Worm (Caenorhabditis elegans) whole organism, late embryonic: ENCODE results near the gene F57B1.6.

ENCODE experiments used
- Y22D7AL.16 ChIP-seq: sonication (generic microtip); optimal IDR thresholded peaks from 2 replicates; lab custom pipeline; 2016; ENCODE audit warnings: missing genetic modification characterization, missing compliant biosample characterization
- ama-1 ChIP-seq: fragments of 150-350 bp; optimal IDR thresholded peaks from 2 replicates; lab custom pipeline; 2014
- ceh-14 ChIP-seq: sonication (generic microtip); optimal IDR thresholded peaks from 2 replicates; lab custom pipeline; 2016; ENCODE audit warnings: missing genotype, missing genetic modification characterization, missing compliant biosample characterization
- ceh-18 ChIP-seq: sonication (generic microtip); optimal IDR thresholded peaks from 2 replicates; lab custom pipeline; 2016; ENCODE audit warnings: missing genetic modification characterization, missing compliant biosample characterization
- ceh-19 ChIP-seq: fragments of 200-800 bp; sonication (Bioruptor generic); optimal IDR thresholded peaks from 2 replicates; lab custom pipeline; 2018; ENCODE audit warnings: mild to moderate bottlenecking, missing genetic modification characterization, missing compliant biosample characterization
- ceh-30 ChIP-seq: fragments of 150-350 bp; optimal IDR thresholded peaks from 2 replicates; lab custom pipeline; 2014; ENCODE audit warnings: missing biosample characterization, missing genetic modification characterization
- ceh-31 ChIP-seq: sonication (generic microtip); optimal IDR thresholded peaks from 2 replicates; lab custom pipeline; 2016; ENCODE audit warnings: missing genetic modification characterization, missing compliant biosample characterization
- ceh-48 ChIP-seq: sonication (generic microtip); optimal IDR thresholded peaks from 2 replicates; lab custom pipeline; 2016; ENCODE audit warnings: missing genetic modification characterization, inconsistent platforms, missing compliant biosample characterization
- ceh-6 ChIP-seq: fragments of 200-800 bp; sonication (Bioruptor generic); optimal IDR thresholded peaks from 2 replicates; lab custom pipeline; 2018; ENCODE audit warnings: mild to moderate bottlenecking, missing genetic modification characterization, missing compliant biosample characterization
- che-1 ChIP-seq: sonication (generic microtip); optimal IDR thresholded peaks from 2 replicates; lab custom pipeline; 2016; ENCODE audit warnings: mild to moderate bottlenecking, missing genetic modification characterization, missing compliant biosample characterization
- dve-1 ChIP-seq: sonication (generic microtip); optimal IDR thresholded peaks from 2 replicates; lab custom pipeline; 2017; ENCODE audit warnings: antibody characterized with exemption, mild to moderate bottlenecking, missing genetic modification characterization, missing compliant biosample characterization
- elt-2 ChIP-seq: sonication (generic microtip); optimal IDR thresholded peaks from 2 replicates; lab custom pipeline; 2016; ENCODE audit warnings: missing genetic modification reagents, missing genetic modification characterization, missing compliant biosample characterization
- eyg-1 ChIP-seq: sonication (generic microtip); optimal IDR thresholded peaks from 2 replicates; lab custom pipeline; 2016; ENCODE audit warnings: missing genotype, missing genetic modification characterization, missing compliant biosample characterization
- fkh-6 ChIP-seq: sonication (generic microtip); optimal IDR thresholded peaks from 2 replicates; lab custom pipeline; 2016; ENCODE audit warnings: missing genetic modification characterization, missing compliant biosample characterization
- hlh-13 ChIP-seq: fragments of 200-800 bp; sonication (Bioruptor generic); optimal IDR thresholded peaks from 2 replicates; lab custom pipeline; 2018; ENCODE audit warnings: mild to moderate bottlenecking, missing genetic modification characterization, missing compliant biosample characterization
- hlh-30 ChIP-seq: sonication (generic microtip); optimal IDR thresholded peaks from 2 replicates; lab custom pipeline; 2017; ENCODE audit warnings: antibody characterized with exemption, missing genetic modification characterization, missing compliant biosample characterization; ENCODE audit not compliant: insufficient read depth
- hlh-8 ChIP-seq: sonication (generic microtip); optimal IDR thresholded peaks from 2 replicates; lab custom pipeline; 2016; ENCODE audit warnings: missing genotype, missing genetic modification characterization, missing compliant biosample characterization
- lin-11 ChIP-seq: fragments of 200-800 bp; sonication (Bioruptor generic); optimal IDR thresholded peaks from 2 replicates; lab custom pipeline; 2018; ENCODE audit warnings: mild to moderate bottlenecking, missing genetic modification characterization, missing compliant biosample characterization
- mec-3 ChIP-seq: sonication (generic microtip); optimal IDR thresholded peaks from 2 replicates; lab custom pipeline; 2016; ENCODE audit warnings: borderline replicate concordance, missing genetic modification characterization, missing compliant biosample characterization
- nfya-1 ChIP-seq: sonication (generic microtip); optimal IDR thresholded peaks from 2 replicates; lab custom pipeline; 2017; ENCODE audit warnings: missing genetic modification characterization, mild to moderate bottlenecking, missing compliant biosample characterization, antibody characterized with exemption, moderate library complexity
- nhr-11 ChIP-seq: fragments of 150-350 bp; optimal IDR thresholded peaks from 2 replicates; lab custom pipeline; 2014; ENCODE audit warnings: missing biosample characterization, missing genetic modification characterization
- odd-2 ChIP-seq: sonication (generic microtip); optimal IDR thresholded peaks from 2 replicates; lab custom pipeline; 2017; ENCODE audit warnings: antibody characterized with exemption, mild to moderate bottlenecking, missing genetic modification characterization, missing compliant biosample characterization
- pat-9 ChIP-seq: fragments of 200-800 bp; sonication (Bioruptor generic); optimal IDR thresholded peaks from 2 replicates; lab custom pipeline; 2018; ENCODE audit warnings: mild to moderate bottlenecking, missing genetic modification characterization, moderate library complexity, missing compliant biosample characterization
- pax-1 ChIP-seq: fragments of 150-350 bp; optimal IDR thresholded peaks from 2 replicates; lab custom pipeline; 2014; ENCODE audit warnings: missing biosample characterization, missing genetic modification characterization
- pha-2 ChIP-seq: sonication (generic microtip); optimal IDR thresholded peaks from 2 replicates; lab custom pipeline; 2017; ENCODE audit warnings: mild to moderate bottlenecking, missing genetic modification characterization, missing compliant biosample characterization
- pqm-1 ChIP-seq: sonication (generic microtip); optimal IDR thresholded peaks from 2 replicates; lab custom pipeline; 2016; ENCODE audit warnings: missing genetic modification characterization, missing compliant biosample characterization
- sdc-2 ChIP-seq: sonication (generic microtip); optimal IDR thresholded peaks from 2 replicates; lab custom pipeline; 2016; ENCODE audit warnings: missing genotype, missing genetic modification characterization, missing compliant biosample characterization
- syd-9 ChIP-seq: sonication (generic microtip); optimal IDR thresholded peaks from 2 replicates; lab custom pipeline; 2016; ENCODE audit warnings: mild to moderate bottlenecking, missing genetic modification characterization, moderate library complexity, missing compliant biosample characterization
- ttx-3 ChIP-seq: sonication (generic microtip); optimal IDR thresholded peaks from 2 replicates; lab custom pipeline; 2016; ENCODE audit warnings: missing genetic modification reagents, missing genetic modification characterization, missing compliant biosample characterization
- unc-3 ChIP-seq, 2 experiments: fragments of 200-800 bp in 1 of 2; sonication (Bioruptor generic) in 1 of 2; sonication (generic microtip) in 1 of 2; conservative IDR thresholded peaks in 1 of 2; optimal IDR thresholded peaks in 1 of 2; 2 replicates each; pipeline versions ENCODE4 v1.3.6 to Lab custom; 2016 to 2022; ENCODE audit warnings: missing compliant biosample characterization in 2 of 2, missing genetic modification characterization in 2 of 2, missing genetic modification reagents in 1 of 2
- unc-55 ChIP-seq: sonication (generic microtip); optimal IDR thresholded peaks from 2 replicates; lab custom pipeline; 2017; ENCODE audit warnings: missing biosample characterization, missing genetic modification reagents, missing genetic modification characterization
- zip-5 ChIP-seq: sonication (generic microtip); optimal IDR thresholded peaks from 2 replicates; lab custom pipeline; 2016; ENCODE audit warnings: missing genetic modification characterization, missing compliant biosample characterization
- ztf-16 ChIP-seq: sonication (generic microtip); optimal IDR thresholded peaks from 2 replicates; lab custom pipeline; 2017; ENCODE audit warnings: missing genetic modification characterization, missing compliant biosample characterization

Gene F57B1.6

DNA sequence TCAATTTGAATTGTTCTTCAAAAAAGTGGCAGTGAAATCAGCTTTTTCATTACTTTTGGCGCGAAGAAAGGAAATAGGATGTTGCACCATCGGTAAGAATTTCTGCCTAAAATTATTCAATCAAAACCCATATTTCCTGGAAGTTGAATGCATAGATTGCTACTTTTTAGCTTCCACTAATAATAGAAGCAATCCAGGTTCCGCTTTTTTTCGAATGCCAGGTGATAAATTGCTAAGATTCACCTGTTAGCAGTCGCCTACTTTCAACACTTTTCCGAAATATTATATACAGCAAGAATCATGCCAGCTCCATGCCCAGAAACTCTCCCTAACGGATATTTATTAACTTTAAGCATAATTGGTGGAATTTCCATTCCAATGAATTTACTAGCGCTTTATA lies 24.1 kb upstream of the F57B1.6 start, which contains the start of gene sri-6:
Gene sri-6, plus strand, starts transcription at position 301 of the 400 bp plus-strand sequence.
- TF ChIP-seq lin-11 (tag; lab: Kevin White, UChicago) (no peak), che-1 (tag; lab: Kevin White, UChicago) (no peak)

DNA sequence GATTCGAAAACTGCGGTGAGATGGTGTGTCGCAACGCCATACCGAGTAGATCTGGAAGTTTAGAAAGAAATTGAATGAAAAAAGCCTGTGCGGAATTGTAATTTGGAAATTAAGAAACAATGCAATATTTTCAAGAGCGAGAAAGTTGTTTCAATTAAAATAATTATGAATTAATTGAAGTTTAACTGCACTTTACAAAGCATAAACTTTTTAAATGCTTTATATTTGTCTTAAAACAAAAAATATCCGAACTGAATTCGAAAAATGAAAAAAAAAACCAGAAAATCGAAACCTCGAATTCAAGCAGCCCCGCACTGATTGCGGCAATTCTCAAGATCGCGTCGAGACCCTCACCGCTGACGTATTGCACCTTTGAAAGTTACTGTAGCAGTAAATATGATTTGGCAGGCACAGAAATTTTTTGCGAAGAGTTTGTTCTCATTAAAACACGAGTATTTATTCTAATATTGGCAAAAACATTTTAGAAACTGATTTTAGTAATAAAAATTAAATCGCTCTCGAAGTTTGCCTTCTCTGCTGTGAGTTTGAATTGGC lies 15.9 kb upstream of the F57B1.6 start, which contains the start of gene sun-1:
Gene sun-1, minus strand, starts transcription at position 51 of the 555 bp plus-strand sequence.
- no peak for TF ChIP-seq ceh-48
- no peak for TF ChIP-seq ama-1 (lab: Kevin White, UChicago)
- TF ChIP-seq sdc-2, result no peak
- no peak for TF ChIP-seq mec-3 (tag; lab: Kevin White, UChicago)
- no peak for TF ChIP-seq fkh-6 (tag; lab: Kevin White, UChicago)
- no peak for TF ChIP-seq ttx-3 (tag; lab: Kevin White, UChicago)
- TF ChIP-seq unc-3 (GFP tag; conservative IDR thresholded peaks at IDR 0.05; lab: Robert Waterston, UW), result no peak
- TF ChIP-seq unc-3 (tag; optimal IDR thresholded peaks at IDR 0.05; lab: Kevin White, UChicago), result no peak
- no peak for TF ChIP-seq ceh-31 (tag; lab: Kevin White, UChicago)
- no peak for TF ChIP-seq pha-2 (tag; lab: Kevin White, UChicago)

DNA sequence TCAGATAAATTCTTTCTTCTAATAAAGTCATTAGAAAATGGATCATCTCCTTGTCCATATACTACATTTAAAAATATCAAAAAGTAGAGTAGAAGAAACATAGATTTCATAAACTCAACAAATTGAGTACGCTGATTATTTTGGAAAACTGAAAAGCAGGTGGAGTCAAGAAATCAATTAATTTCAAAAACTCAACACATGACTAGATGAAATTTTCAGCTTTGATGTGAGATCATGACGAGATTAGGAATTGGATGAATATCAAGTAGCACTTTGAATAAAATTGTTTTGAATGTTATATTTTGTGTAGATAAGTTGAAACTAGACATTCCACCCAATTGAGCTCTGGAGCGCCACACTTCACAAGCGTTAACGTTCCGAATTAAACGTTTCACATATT lies 13.9 kb upstream of the F57B1.6 start, which contains the start of gene F57B1.1:
Gene F57B1.1, minus strand, starts transcription at position 101 of the 400 bp plus-strand sequence.
- no peak for TF ChIP-seq pat-9
- no peak for TF ChIP-seq hlh-30 (tag; lab: Kevin White, UChicago)
- TF ChIP-seq ceh-30 (tag; lab: Kevin White, UChicago), result no peak
- no peak for TF ChIP-seq lin-11 (tag; lab: Kevin White, UChicago)
- TF ChIP-seq nfya-1 (tag; lab: Kevin White, UChicago), result no peak
- no peak for TF ChIP-seq ceh-6 (GFP tag; lab: Kevin White, UChicago)
- TF ChIP-seq pax-1 (tag; lab: Kevin White, UChicago), result no peak
- no peak for TF ChIP-seq ceh-14
- TF ChIP-seq ttx-3 (tag; lab: Kevin White, UChicago), result no peak

DNA sequence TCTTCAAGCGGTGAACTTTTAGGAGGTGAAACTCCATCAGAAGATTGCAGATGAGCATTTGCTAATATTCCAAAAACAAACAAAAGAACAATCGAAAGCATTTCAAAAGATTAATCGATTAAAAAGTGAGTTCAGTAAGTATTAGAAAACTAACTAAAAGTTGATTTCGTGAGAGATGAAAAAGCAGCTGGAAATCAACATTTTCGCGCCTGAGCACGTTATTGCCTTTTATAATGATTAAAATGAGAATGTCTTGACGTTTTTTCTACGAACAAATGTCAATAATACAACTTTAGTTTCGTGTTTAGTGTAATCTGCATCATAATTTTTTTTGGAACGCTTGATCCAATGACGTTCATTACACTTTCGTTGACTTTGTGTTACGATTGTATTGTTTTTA lies 11.6 kb upstream of the F57B1.6 start, which contains the start of gene F57B1.9:
Gene F57B1.9, minus strand, starts transcription at position 101 of the 400 bp plus-strand sequence.
- TF ChIP-seq nhr-11 (tag; lab: Kevin White, UChicago) (no peak), Y22D7AL.16 (tag; lab: Kevin White, UChicago) (no peak), hlh-13 (GFP tag; lab: Kevin White, UChicago) (no peak), eyg-1 (tag; lab: Kevin White, UChicago) (no peak)
- TF ChIP-seq, all 69 proteins: peak for 0

DNA sequence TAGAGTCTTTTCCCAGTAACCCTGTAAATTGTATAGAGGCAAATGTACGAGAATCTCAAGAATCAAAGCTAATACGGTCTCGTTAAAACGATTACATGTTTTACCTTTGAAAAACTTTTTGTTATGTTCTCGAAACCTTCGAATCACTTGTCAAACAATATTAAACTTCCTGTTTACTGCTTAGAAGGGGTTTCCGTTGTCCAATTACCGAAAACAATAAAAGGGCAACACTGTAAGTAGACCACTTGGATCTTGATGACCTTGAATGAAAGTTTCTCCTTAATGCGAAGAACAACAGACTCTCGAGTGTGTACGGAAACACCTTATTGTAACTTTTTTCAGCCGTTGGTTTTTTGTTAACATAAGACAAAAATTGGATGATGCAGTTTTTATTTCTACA lies 8.8 kb upstream of the F57B1.6 start:
- no peak for TF ChIP-seq mec-3 (tag; lab: Kevin White, UChicago)
- TF ChIP-seq unc-3 (GFP tag; conservative IDR thresholded peaks at IDR 0.05; lab: Robert Waterston, UW), result no peak
- TF ChIP-seq unc-3 (tag; optimal IDR thresholded peaks at IDR 0.05; lab: Kevin White, UChicago), result no peak
- no peak for TF ChIP-seq unc-55 (GFP tag; lab: Kevin White, UChicago)

DNA sequence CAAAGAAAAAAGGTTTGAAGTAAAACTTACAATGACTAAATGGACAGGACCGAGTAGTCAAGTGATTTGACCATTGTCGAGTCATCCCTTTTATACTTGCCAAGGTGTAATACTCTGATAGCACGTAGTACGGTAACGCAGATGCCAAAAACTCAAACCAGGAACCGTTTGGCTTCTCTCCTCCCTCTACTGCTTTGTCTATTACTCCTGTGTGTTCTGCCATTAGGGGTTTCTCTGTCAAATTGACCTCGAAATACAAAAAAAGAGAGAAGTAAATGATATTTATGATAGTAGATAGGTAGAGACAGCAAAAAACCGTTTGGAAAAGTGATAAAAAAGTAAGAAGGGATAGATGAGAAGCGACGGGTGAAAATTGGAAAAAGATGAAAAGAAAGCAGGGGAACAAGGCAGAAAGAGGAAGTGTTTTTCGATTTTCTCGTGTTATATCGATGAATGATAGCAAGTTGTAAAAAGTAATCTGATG lies 7.3 kb upstream of the F57B1.6 start, which contains the start of the genes col-159 and col-160:
Gene col-159, minus strand, starts transcription at position 51 of the 484 bp plus-strand sequence.
Gene col-160, minus strand, starts transcription at position 63 of the 484 bp plus-strand sequence.
- TF ChIP-seq zip-5 (tag; lab: Kevin White, UChicago), result no peak
- TF ChIP-seq ceh-19 (GFP tag; lab: Kevin White, UChicago), result no peak
- TF ChIP-seq pqm-1 (tag; lab: Kevin White, UChicago), result no peak
- no peak for TF ChIP-seq hlh-8 (tag; lab: Kevin White, UChicago)
- no peak for TF ChIP-seq ceh-6 (GFP tag; lab: Kevin White, UChicago)
- no peak for TF ChIP-seq hlh-13 (GFP tag; lab: Kevin White, UChicago)
- TF ChIP-seq sdc-2, result no peak
- no peak for TF ChIP-seq mec-3 (tag; lab: Kevin White, UChicago)
- TF ChIP-seq che-1 (tag; lab: Kevin White, UChicago), result no peak
- TF ChIP-seq odd-2, result no peak
- no peak for TF ChIP-seq dve-1
- no peak for TF ChIP-seq elt-2 (tag; lab: Kevin White, UChicago)
- no peak for TF ChIP-seq pat-9
- TF ChIP-seq ceh-18, result no peak
- no peak for TF ChIP-seq ztf-16 (tag; lab: Kevin White, UChicago)
- no peak for TF ChIP-seq syd-9 (tag; lab: Kevin White, UChicago)
